Worm (Caenorhabditis elegans) whole organism, L2 larva: ENCODE data around the gene F20B10.3.

Experiments
- C34F6.9 ChIP-seq: fragments of 150-350 bp; optimal IDR thresholded peaks from 2 replicates; lab custom pipeline; 2014; ENCODE audit warnings: missing biosample characterization, missing genetic modification characterization
- F13H6.1 ChIP-seq: sonication (generic microtip); optimal IDR thresholded peaks from 2 replicates; lab custom pipeline; 2016; ENCODE audit warnings: missing genetic modification characterization, missing compliant biosample characterization
- Y55F3AM.14 ChIP-seq: fragments of 200-800 bp; sonication (Bioruptor generic); optimal IDR thresholded peaks from 2 replicates; lab custom pipeline; 2018; ENCODE audit warnings: mild to moderate bottlenecking, missing genetic modification characterization, missing compliant biosample characterization
- ZK546.5 ChIP-seq: sonication (generic microtip); optimal IDR thresholded peaks from 2 replicates; lab custom pipeline; 2017; ENCODE audit warnings: missing biosample characterization, missing genetic modification characterization
- ceh-82 ChIP-seq: fragments of 150-350 bp; optimal IDR thresholded peaks from 2 replicates; lab custom pipeline; 2014; ENCODE audit warnings: missing biosample characterization, missing genetic modification characterization
- egl-27 ChIP-seq: sonication (generic microtip); optimal IDR thresholded peaks from 3 replicates; lab custom pipeline; 2017; ENCODE audit warnings: missing biosample characterization, missing genetic modification reagents, missing genetic modification characterization
- elt-3 ChIP-seq: sonication (generic microtip); optimal IDR thresholded peaks from 2 replicates; lab custom pipeline; 2017; ENCODE audit warnings: missing biosample characterization, missing genetic modification characterization
- fos-1 ChIP-seq: fragments of 150-350 bp; optimal IDR thresholded peaks from 2 replicates; lab custom pipeline; 2014; ENCODE audit warnings: missing biosample characterization, missing genetic modification characterization
- gmeb-1 ChIP-seq: fragments of 150-350 bp; optimal IDR thresholded peaks from 2 replicates; lab custom pipeline; 2014; ENCODE audit warnings: missing biosample characterization, missing genetic modification characterization
- lin-11 ChIP-seq: fragments of 150-350 bp; sonication (generic microtip); optimal IDR thresholded peaks from 2 replicates; lab custom pipeline; 2014; ENCODE audit warnings: missing biosample characterization, missing genetic modification characterization, inconsistent platforms, mixed read lengths
- lsy-2 ChIP-seq, 2 experiments: fragments of 150-350 bp in 1 of 2; sonication (generic microtip) in 1 of 2; optimal IDR thresholded peaks; 2 replicates each; lab custom pipeline; 2014 to 2017; ENCODE audit warnings: missing biosample characterization in 2 of 2, missing genetic modification characterization in 2 of 2
- mbf-1 ChIP-seq: sonication (generic microtip); optimal IDR thresholded peaks from 2 replicates; lab custom pipeline; 2017; ENCODE audit warnings: missing biosample characterization, missing genetic modification characterization
- mdl-1 ChIP-seq, 2 experiments: fragments of 150-350 bp in 1 of 2; sonication (generic microtip) in 1 of 2; optimal IDR thresholded peaks; 2 replicates each; lab custom pipeline; 2017; ENCODE audit warnings: missing biosample characterization in 2 of 2, missing genetic modification characterization in 2 of 2
- nhr-11 ChIP-seq: fragments of 150-350 bp; optimal IDR thresholded peaks from 2 replicates; lab custom pipeline; 2014; ENCODE audit warnings: missing biosample characterization, missing genetic modification characterization
- nhr-129 ChIP-seq: fragments of 150-350 bp; optimal IDR thresholded peaks from 2 replicates; lab custom pipeline; 2014; ENCODE audit warnings: missing biosample characterization, missing genetic modification characterization
- nhr-21 ChIP-seq: fragments of 150-350 bp; optimal IDR thresholded peaks from 2 replicates; lab custom pipeline; 2014; ENCODE audit warnings: missing biosample characterization, missing genetic modification characterization
- nhr-23 ChIP-seq: fragments of 150-350 bp; optimal IDR thresholded peaks from 2 replicates; lab custom pipeline; 2014; ENCODE audit warnings: missing biosample characterization, missing genetic modification reagents, missing genetic modification characterization
- nhr-237 ChIP-seq: fragments of 150-350 bp; optimal IDR thresholded peaks from 2 replicates; lab custom pipeline; 2014; ENCODE audit warnings: missing biosample characterization, missing genetic modification characterization
- nhr-25 ChIP-seq: fragments of 150-350 bp; sonication (generic microtip); optimal IDR thresholded peaks from 3 replicates; lab custom pipeline; 2014; ENCODE audit warnings: missing biosample characterization, missing genetic modification characterization
- nhr-6 ChIP-seq: fragments of 150-350 bp; optimal IDR thresholded peaks from 2 replicates; lab custom pipeline; 2014; ENCODE audit warnings: missing biosample characterization, missing genetic modification characterization
- peb-1 ChIP-seq: fragments of 150-350 bp; optimal IDR thresholded peaks from 2 replicates; lab custom pipeline; 2014; ENCODE audit warnings: missing biosample characterization, missing genetic modification characterization
- sem-4 ChIP-seq: fragments of 150-350 bp; optimal IDR thresholded peaks from 2 replicates; lab custom pipeline; 2014; ENCODE audit warnings: missing biosample characterization, missing genetic modification reagents, missing genetic modification characterization
- sma-3 ChIP-seq: sonication (generic microtip); optimal IDR thresholded peaks from 2 replicates; lab custom pipeline; 2016; ENCODE audit warnings: missing genetic modification reagents, missing genetic modification characterization, missing compliant biosample characterization
- snpc-4 ChIP-seq: fragments of 150-350 bp; optimal IDR thresholded peaks from 2 replicates; lab custom pipeline; 2014; ENCODE audit warnings: missing biosample characterization, missing genetic modification characterization
- unc-39 ChIP-seq: fragments of 150-350 bp; optimal IDR thresholded peaks from 2 replicates; lab custom pipeline; 2014; ENCODE audit warnings: missing biosample characterization, missing genetic modification characterization
- unc-55 ChIP-seq: fragments of 150-350 bp; sonication (generic microtip); optimal IDR thresholded peaks from 3 replicates; lab custom pipeline; 2014; ENCODE audit warnings: missing biosample characterization, missing genetic modification reagents, missing genetic modification characterization
- unc-62 ChIP-seq: fragments of 150-350 bp; optimal IDR thresholded peaks from 2 replicates; lab custom pipeline; 2014; ENCODE audit warnings: missing biosample characterization, missing genetic modification reagents, missing genetic modification characterization
- zag-1 ChIP-seq: fragments of 150-350 bp; optimal IDR thresholded peaks from 2 replicates; lab custom pipeline; 2014; ENCODE audit warnings: missing biosample characterization, missing genetic modification characterization
- ztf-11 ChIP-seq: sonication (generic microtip); optimal IDR thresholded peaks from 2 replicates; lab custom pipeline; 2017; ENCODE audit warnings: missing biosample characterization, missing genetic modification characterization

Gene F20B10.3

ce11 chrIV:12167944-12168343 is at the start of gene F20B10.3:
Gene F20B10.3, plus strand, starts transcription at chrIV:12168244.
- no peak for TF ChIP-seq sma-3
- TF ChIP-seq nhr-237 = no peak

- TF ChIP-seq ztf-11 (tag; lab: Kevin White, UChicago) (no peak), C34F6.9 (tag; lab: Kevin White, UChicago) (no peak), nhr-6 (tag; lab: Kevin White, UChicago) (no peak), peb-1 (tag; lab: Kevin White, UChicago) (no peak), unc-62 (GFP tag; lab: Kevin White, UChicago) (no peak), egl-27 (no peak), F13H6.1 (no peak), Y55F3AM.14 (GFP tag; lab: Kevin White, UChicago) (no peak), lsy-2 (tag; optimal IDR thresholded peaks at IDR 0.05; lab: Kevin White, UChicago) (no peak), nhr-21 (tag; lab: Kevin White, UChicago) (no peak), sem-4 (tag; lab: Kevin White, UChicago) (no peak), sma-3 (no peak), fos-1 (no peak), gmeb-1 (tag; lab: Kevin White, UChicago) (no peak), unc-39 (no peak), zag-1 (tag; lab: Kevin White, UChicago) (no peak), mbf-1 (tag; lab: Kevin White, UChicago) (no peak), lin-11 (tag; lab: Kevin White, UChicago) (no peak), snpc-4 (no peak), mdl-1 (tag; optimal IDR thresholded peaks at IDR 0.05; lab: Kevin White, UChicago) (no peak)
- TF ChIP-seq, all 48 proteins: peak for 0
These were observed 47.5 kb upstream of the F20B10.3 start for ce11 chrIV:12120536-12120935.

- peak; percentile 71 for TF ChIP-seq C34F6.9 (tag; lab: Kevin White, UChicago)
- TF ChIP-seq sma-3 = no peak
- peak; percentile 68 for TF ChIP-seq unc-55
- TF ChIP-seq ceh-82 (tag; lab: Kevin White, UChicago) = no peak
- TF ChIP-seq lsy-2 (tag; optimal IDR thresholded peaks at IDR 0.05; lab: Kevin White, UChicago) = peak in 1 of 2 experiments; percentile 55
- TF ChIP-seq nhr-129 (tag; lab: Kevin White, UChicago) = peak; percentile 76
These were observed 47.0 kb upstream of the F20B10.3 start, which contains the start of the genes ddb-1 and M18.6 for ce11 chrIV:12121076-12121475. Gene ddb-1, minus strand, starts transcription at chrIV:12121165. Gene M18.6, plus strand, starts transcription at chrIV:12121310.

- TF ChIP-seq nhr-21 (tag; lab: Kevin White, UChicago) (no peak), fos-1 (peak; percentile 8), unc-55 (peak; percentile 49), nhr-23 (no peak), C34F6.9 (tag; lab: Kevin White, UChicago) (peak; percentile 61), lsy-2 (tag; optimal IDR thresholded peaks at IDR 0.05; lab: Kevin White, UChicago) (peak in 1 of 2 experiments; percentile 32), nhr-129 (tag; lab: Kevin White, UChicago) (peak; percentile 33)
These were observed 45.0 kb upstream of the F20B10.3 start, which contains the start of gene aly-3 for ce11 chrIV:12122874-12123664. Gene aly-3, plus strand, starts transcription at chrIV:12123282.

ce11 chrIV:12124314-12125084 is 43.5 kb upstream of the F20B10.3 start, which contains the start of gene dhhc-6:
Gene dhhc-6, plus strand, starts transcription at chrIV:12124952.
- no peak for TF ChIP-seq nhr-21 (tag; lab: Kevin White, UChicago)
- no peak for TF ChIP-seq elt-3 (tag; lab: Kevin White, UChicago)
- TF ChIP-seq nhr-25 (tag; lab: Kevin White, UChicago) = no peak
- no peak for TF ChIP-seq nhr-11
- TF ChIP-seq zag-1 (tag; lab: Kevin White, UChicago) = no peak
- no peak for TF ChIP-seq ZK546.5 (tag; lab: Kevin White, UChicago)
